Fruit fly (Drosophila melanogaster) whole organism, wandering third instar larva: ENCODE results near the gene RhoGAP71E.

ENCODE experiments used
- Abd-B ChIP-seq: fragments of >200 bp; optimal IDR thresholded peaks from 2 replicates; lab custom pipeline; 2017; ENCODE audit warnings: missing biosample characterization, missing genetic modification characterization
- CG32264 ChIP-seq: fragments of 200-800 bp; sonication (Bioruptor generic); optimal IDR thresholded peaks from 2 replicates; lab custom pipeline; 2016; ENCODE audit warnings: missing biosample characterization, missing genetic modification characterization
- CG9705 ChIP-seq: fragments of 200-800 bp; sonication (Bioruptor generic); optimal IDR thresholded peaks from 2 replicates; lab custom pipeline; 2018; ENCODE audit warnings: missing biosample characterization, mild to moderate bottlenecking, missing genetic modification characterization
- CrebA ChIP-seq: fragments of 200-800 bp; sonication (Bioruptor generic); optimal IDR thresholded peaks from 2 replicates; lab custom pipeline; 2016; ENCODE audit warnings: missing biosample characterization, mild to moderate bottlenecking, missing genetic modification characterization, borderline replicate concordance
- Dfd ChIP-seq: fragments of >200 bp; optimal IDR thresholded peaks from 2 replicates; lab custom pipeline; 2017; ENCODE audit warnings: missing biosample characterization, missing genetic modification characterization
- GATAd ChIP-seq: sonication (Bioruptor generic); optimal IDR thresholded peaks from 2 replicates; lab custom pipeline; 2016; ENCODE audit warnings: missing biosample characterization, missing genetic modification characterization
- HLH106 ChIP-seq: fragments of 200-800 bp; optimal IDR thresholded peaks from 3 replicates; lab custom pipeline; 2019; ENCODE audit warnings: missing biosample characterization, mild to moderate bottlenecking, missing genetic modification characterization, moderate library complexity
- Hnf4 ChIP-seq: fragments of 200-800 bp; sonication (Bioruptor generic); optimal IDR thresholded peaks from 2 replicates; lab custom pipeline; 2016; ENCODE audit warnings: missing biosample characterization, mild to moderate bottlenecking, missing genetic modification characterization
- Hr83 ChIP-seq: fragments of 200-300 bp; sonication (Bioruptor generic); optimal IDR thresholded peaks from 2 replicates; lab custom pipeline; 2016; ENCODE audit warnings: missing biosample characterization, mild to moderate bottlenecking, missing genetic modification characterization, moderate library complexity; ENCODE audit not compliant: poor library complexity, severe bottlenecking
- Jra ChIP-seq: sonication (Bioruptor generic); optimal IDR thresholded peaks from 2 replicates; lab custom pipeline; 2016; ENCODE audit warnings: missing biosample characterization, missing genetic modification characterization
- Myc ChIP-seq: fragments of >200 bp; optimal IDR thresholded peaks from 2 replicates; lab custom pipeline; 2017
- N ChIP-seq: fragments of >200 bp; optimal IDR thresholded peaks from 2 replicates; lab custom pipeline; 2018; ENCODE audit warnings: missing biosample characterization, missing external identifiers, missing genetic modification characterization
- OdsH ChIP-seq: fragments of 200-800 bp; sonication (Bioruptor generic); optimal IDR thresholded peaks from 2 replicates; lab custom pipeline; 2016; ENCODE audit warnings: missing biosample characterization, mild to moderate bottlenecking, missing genetic modification characterization
- Rel ChIP-seq, 2 experiments: fragments of 200-800 bp; sonication (Bioruptor generic) in 1 of 2; optimal IDR thresholded peaks; 2 replicates in 1 of 2; 3 replicates in 1 of 2; lab custom pipeline; 2016 to 2019; ENCODE audit warnings: mild to moderate bottlenecking in 2 of 2, missing biosample characterization in 2 of 2, missing genetic modification characterization in 2 of 2, moderate library complexity in 1 of 2
- Sp1 ChIP-seq: fragments of 200-800 bp; sonication (Bioruptor generic); optimal IDR thresholded peaks from 3 replicates; lab custom pipeline; 2019; ENCODE audit warnings: missing biosample characterization, mild to moderate bottlenecking, missing genetic modification characterization, moderate library complexity
- br ChIP-seq: fragments of 200-800 bp; sonication (Bioruptor generic); optimal IDR thresholded peaks from 2 replicates; lab custom pipeline; 2016; ENCODE audit warnings: missing biosample characterization, missing genetic modification characterization
- dl ChIP-seq, 2 experiments: fragments of 175-275, 200-275 bp in 1 of 2; fragments of 200-275 bp in 1 of 2; sonication (Bioruptor generic); optimal IDR thresholded peaks; lab custom pipeline; 2018; ENCODE audit warnings: mild to moderate bottlenecking in 2 of 2, missing biosample characterization in 2 of 2, missing genetic modification characterization in 2 of 2, moderate library complexity in 2 of 2; ENCODE audit not compliant: partially characterized antibody in 2 of 2, insufficient read depth in 1 of 2
- dmrt93B ChIP-seq: fragments of 200-800 bp; sonication (Bioruptor generic); optimal IDR thresholded peaks from 2 replicates; lab custom pipeline; 2018; ENCODE audit warnings: missing biosample characterization, mild to moderate bottlenecking, missing genetic modification characterization
- ey ChIP-seq: fragments of 200-800 bp; sonication (Bioruptor generic); optimal IDR thresholded peaks from 2 replicates; lab custom pipeline; 2016; ENCODE audit warnings: missing biosample characterization, missing genetic modification characterization
- foxo ChIP-seq, 2 experiments: fragments of 200-800 bp; sonication (Bioruptor generic); optimal IDR thresholded peaks; 2 replicates in 1 of 2; 3 replicates in 1 of 2; lab custom pipeline; 2016 to 2017; ENCODE audit warnings: missing biosample characterization in 2 of 2, missing genetic modification characterization in 2 of 2
- fru ChIP-seq: fragments of 200-800 bp; sonication (Bioruptor generic); optimal IDR thresholded peaks from 3 replicates; lab custom pipeline; 2016; ENCODE audit warnings: missing biosample characterization, mild to moderate bottlenecking, missing genetic modification characterization
- h ChIP-seq: fragments of 200-800 bp; sonication (Bioruptor generic); optimal IDR thresholded peaks from 3 replicates; lab custom pipeline; 2016; ENCODE audit warnings: missing biosample characterization, mild to moderate bottlenecking, missing genetic modification characterization
- jim ChIP-seq: fragments of 175-275, 200-325 bp; sonication (Bioruptor generic); optimal IDR thresholded peaks from 2 replicates; lab custom pipeline; 2016; ENCODE audit warnings: missing biosample characterization, mild to moderate bottlenecking, missing genetic modification characterization
- pan ChIP-seq: fragments of >200 bp; optimal IDR thresholded peaks from 2 replicates; lab custom pipeline; 2017
- psq ChIP-seq: fragments of 200-800 bp; sonication (Bioruptor generic); optimal IDR thresholded peaks from 3 replicates; lab custom pipeline; 2017; ENCODE audit warnings: missing biosample characterization, mild to moderate bottlenecking, missing genetic modification characterization, moderate library complexity
- rgr ChIP-seq: fragments of 200-800 bp; sonication (Bioruptor generic); optimal IDR thresholded peaks from 3 replicates; lab custom pipeline; 2016; ENCODE audit warnings: missing biosample characterization, mild to moderate bottlenecking, missing genetic modification characterization
- sv ChIP-seq: fragments of 200-800 bp; sonication (Bioruptor generic); optimal IDR thresholded peaks from 3 replicates; lab custom pipeline; 2016; ENCODE audit warnings: missing biosample characterization, missing genetic modification characterization
- woc ChIP-seq: sonication (Bioruptor generic); optimal IDR thresholded peaks from 2 replicates; lab custom pipeline; 2016; ENCODE audit warnings: missing biosample characterization, mild to moderate bottlenecking, missing genetic modification characterization

RhoGAP71E gene

DNA sequence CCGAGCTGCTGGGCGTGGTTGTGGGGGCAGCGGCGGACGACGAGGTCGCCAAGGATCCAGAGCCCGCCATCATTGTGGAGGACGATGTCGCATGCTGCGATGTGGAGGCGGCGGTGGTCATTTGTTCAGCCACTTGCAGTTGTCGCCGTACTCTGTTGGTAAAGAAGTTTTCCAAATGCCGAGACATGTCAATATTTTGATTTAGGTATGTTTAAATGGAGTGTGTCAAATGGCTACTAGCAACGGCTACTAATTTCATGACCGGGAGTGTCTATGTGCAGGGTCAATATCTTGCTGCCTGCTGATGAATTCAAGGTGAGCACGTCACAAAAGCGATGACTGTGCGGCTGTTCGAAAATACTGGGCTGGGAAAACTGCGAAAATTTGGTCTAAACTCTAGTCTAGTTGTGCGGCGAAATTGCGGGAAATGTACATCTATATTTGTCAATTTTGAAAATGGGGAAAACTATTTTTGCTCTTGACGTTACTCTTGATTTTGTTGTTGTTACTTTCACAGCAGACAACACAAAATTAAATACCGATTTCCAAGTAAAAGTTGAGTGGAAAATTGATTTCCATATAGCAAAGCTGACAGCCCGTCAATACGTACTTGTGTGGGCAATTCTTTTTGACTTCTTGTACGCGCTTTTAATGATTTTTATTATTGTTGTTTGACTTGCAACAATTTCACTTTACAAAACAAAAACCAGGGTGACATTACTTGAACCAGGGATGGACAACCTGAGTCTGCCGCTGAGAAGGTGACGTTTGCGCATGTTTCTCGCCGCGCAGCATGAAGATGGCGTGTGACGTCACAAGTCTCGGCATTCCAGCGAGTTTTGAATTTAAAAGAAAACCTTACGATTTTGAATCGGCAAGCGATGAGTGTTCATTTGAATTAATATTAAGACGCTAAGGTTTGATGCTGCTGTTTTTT is 947 bp upstream of the RhoGAP71E start, which contains the start of gene CG7656:
Gene CG7656 (minus strand): TSS at position 731 of the 937 bp plus-strand sequence.
- peak; percentile 5 for TF ChIP-seq Jra (GFP tag; lab: Kevin White, UChicago)
- TF ChIP-seq Rel (GFP tag; optimal IDR thresholded peaks at IDR 0.05; lab: Kevin White, UChicago), result no peak
- TF ChIP-seq Rel (tag; optimal IDR thresholded peaks at IDR 0.05; lab: Kevin White, UChicago), result peak; percentile 58
- TF ChIP-seq Hnf4, result peak; percentile 80
- TF ChIP-seq sv (GFP tag; lab: Kevin White, UChicago), result peak; percentile 67
- peak; percentile 27 for TF ChIP-seq psq (GFP tag; lab: Kevin White, UChicago)
- TF ChIP-seq Hr83 (GFP tag; lab: Kevin White, UChicago), result peak; percentile 94
- TF ChIP-seq Sp1 (GFP tag; lab: Kevin White, UChicago), result peak; percentile 51
- TF ChIP-seq HLH106 (tag; lab: Kevin White, UChicago), result peak; percentile 33
- TF ChIP-seq rgr (GFP tag; lab: Kevin White, UChicago), result peak; percentile 71
- TF ChIP-seq OdsH (GFP tag; lab: Kevin White, UChicago), result peak; percentile 48
- TF ChIP-seq br (GFP tag; lab: Kevin White, UChicago), result peak; percentile 60
- TF ChIP-seq jim (GFP tag; lab: Kevin White, UChicago), result peak; percentile 7
- TF ChIP-seq GATAd (GFP tag; lab: Kevin White, UChicago), result no peak
- no peak for TF ChIP-seq CG32264
- TF ChIP-seq N (GFP tag; lab: Kevin White, UChicago), result no peak
- peak; percentile 51 for TF ChIP-seq h (GFP tag; lab: Kevin White, UChicago)
- peak; percentile 92 for TF ChIP-seq woc (GFP tag; lab: Kevin White, UChicago)
- peak; percentile 58 for TF ChIP-seq ey
- peak in 1 of 2 experiments; percentile 80 for TF ChIP-seq foxo (GFP tag; optimal IDR thresholded peaks at IDR 0.05; lab: Kevin White, UChicago)
- TF ChIP-seq Dfd (GFP tag; lab: Kevin White, UChicago), result no peak
- TF ChIP-seq CG9705 (GFP tag; lab: Kevin White, UChicago), result peak; percentile 18
- TF ChIP-seq Myc (lab: Kevin White, UChicago), result no peak
- TF ChIP-seq dmrt93B (GFP tag; lab: Kevin White, UChicago), result no peak
- TF ChIP-seq fru (GFP tag; lab: Kevin White, UChicago), result peak; percentile 76

dm6 chr3L:15589746-15590145 is 1.1 kb downstream of the RhoGAP71E start:
- no peak for TF ChIP-seq CrebA
- TF ChIP-seq dl (GFP tag; optimal IDR thresholded peaks at IDR 0.05; lab: Kevin White, UChicago; ENCODE audit: insufficient read depth in 1 of 2, partially characterized antibody in 2 of 2), result no peak
- TF ChIP-seq pan (lab: Kevin White, UChicago), result no peak
- TF ChIP-seq Abd-B, result no peak
- no peak for TF ChIP-seq br (GFP tag; lab: Kevin White, UChicago)

dm6 chr3L:15590803-15591597 is 2.3 kb downstream of the RhoGAP71E start:
- TF ChIP-seq CrebA (no peak), Dfd (GFP tag; lab: Kevin White, UChicago) (no peak), woc (GFP tag; lab: Kevin White, UChicago) (no peak), fru (GFP tag; lab: Kevin White, UChicago) (no peak)

DNA sequence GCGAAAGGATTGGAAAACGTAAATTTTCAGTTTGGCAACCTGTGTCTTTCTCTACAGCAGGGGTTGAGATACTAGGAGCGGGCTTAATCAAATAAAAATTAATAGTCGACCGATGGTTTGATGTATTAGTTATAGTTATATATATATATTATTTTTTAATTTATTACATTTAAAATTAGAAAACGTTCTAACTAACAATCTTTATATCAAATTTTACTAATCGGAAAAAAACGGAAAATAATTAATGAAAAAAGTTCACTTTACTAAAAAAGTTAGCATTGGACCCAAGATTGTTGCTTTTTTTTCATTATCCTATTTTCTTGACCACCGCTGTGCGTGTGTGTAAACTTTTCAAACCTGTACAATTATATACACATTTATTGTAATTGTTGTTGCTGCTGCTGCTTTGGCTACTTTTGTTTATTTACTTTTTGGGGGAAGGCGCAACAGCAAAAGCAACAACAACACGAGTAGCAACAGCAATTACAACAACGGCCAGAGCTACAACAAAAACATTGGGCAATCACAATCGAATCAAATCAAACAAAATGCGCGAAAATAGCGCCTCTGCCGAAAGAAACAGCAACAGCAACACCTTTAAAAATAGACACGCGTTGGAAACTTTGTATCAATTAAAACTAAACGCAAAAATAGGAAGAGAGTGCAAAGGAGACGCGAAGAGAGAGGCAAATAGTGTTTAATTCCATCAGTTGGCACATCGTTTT is 4.0 kb downstream of the RhoGAP71E start:
- TF ChIP-seq pan (lab: Kevin White, UChicago) (no peak), HLH106 (tag; lab: Kevin White, UChicago) (peak; percentile 19), OdsH (GFP tag; lab: Kevin White, UChicago) (no peak)
